Worm (Caenorhabditis elegans) whole organism, L4 larva: ENCODE measurements around the gene fbxa-76.
"Not testable (repeated sequence)": the region's sequence is repeated elsewhere in the genome, so short reads cannot be mapped to it uniquely, and the experiment has no call there.

ENCODE experiments used
- ama-1 ChIP-seq: fragments of 150-350 bp; optimal IDR thresholded peaks from 2 replicates; lab custom pipeline; 2014; ENCODE audit warnings: inconsistent platforms, mixed read lengths
- dve-1 ChIP-seq: sonication (generic microtip); optimal IDR thresholded peaks from 2 replicates; lab custom pipeline; 2017; ENCODE audit warnings: antibody characterized with exemption, mild to moderate bottlenecking, missing genetic modification characterization, missing compliant biosample characterization; ENCODE audit not compliant: insufficient read depth
- fkh-10 ChIP-seq: fragments of 150-350 bp; optimal IDR thresholded peaks from 2 replicates; lab custom pipeline; 2014; ENCODE audit warnings: missing biosample characterization, missing genetic modification reagents, missing genetic modification characterization
- mes-2 ChIP-seq: sonication (generic microtip); optimal IDR thresholded peaks from 2 replicates; lab custom pipeline; 2016; ENCODE audit warnings: missing genotype, mild to moderate bottlenecking, missing genetic modification characterization, missing compliant biosample characterization; ENCODE audit not compliant: poor library complexity, severe bottlenecking
- nhr-237 ChIP-seq: sonication (generic microtip); optimal IDR thresholded peaks from 2 replicates; lab custom pipeline; 2017; ENCODE audit warnings: missing biosample characterization, missing genetic modification characterization
- zfp-3 ChIP-seq: fragments of 200-800 bp; sonication (Bioruptor generic); conservative IDR thresholded peaks from 2 replicates; pipeline ENCODE4 v1.3.6; 2022; ENCODE audit warnings: missing genetic modification reagents, missing genetic modification characterization, missing compliant biosample characterization

- TF ChIP-seq nhr-237; mes-2 (tag; lab: Kevin White, UChicago); zfp-3 (GFP tag; lab: Robert Waterston, UW); fkh-10 (GFP tag; lab: Kevin White, UChicago); dve-1 (tag; lab: Kevin White, UChicago); ama-1 (lab: Kevin White, UChicago): not testable (repeated sequence)
Observed at ce11 chrIII:1256519-1256918, 7.6 kb upstream of the fbxa-76 start, which contains the start of gene fbxa-208.
